Worm (Caenorhabditis elegans) whole organism, mixed stage, embryonic: Measurements from ENCODE around the gene C49C3.10.
"Not testable (repeated sequence)": the region's sequence is repeated elsewhere in the genome, so short reads cannot be mapped to it uniquely, and the experiment has no call there.

Experiments used
- bed-3 ChIP-seq: fragments of 200-800 bp; sonication (Bioruptor generic); optimal IDR thresholded peaks from 3 replicates; lab custom pipeline; 2018; ENCODE audit warnings: mild to moderate bottlenecking, missing genetic modification characterization, moderate library complexity, missing compliant biosample characterization
- blmp-1 ChIP-seq: fragments of 150-350 bp; optimal IDR thresholded peaks from 2 replicates; lab custom pipeline; 2014; ENCODE audit warnings: missing biosample characterization, missing genetic modification characterization
- ceh-39 ChIP-seq: fragments of 150-350 bp; optimal IDR thresholded peaks from 2 replicates; lab custom pipeline; 2014; ENCODE audit warnings: missing biosample characterization, missing genetic modification characterization
- ceh-43 ChIP-seq: fragments of 200-800 bp; sonication (Bioruptor generic); optimal IDR thresholded peaks from 2 replicates; lab custom pipeline; 2018; ENCODE audit warnings: mild to moderate bottlenecking, missing genetic modification characterization, moderate library complexity, missing compliant biosample characterization
- ceh-83 ChIP-seq: fragments of 200-800 bp; sonication (Bioruptor generic); optimal IDR thresholded peaks from 2 replicates; lab custom pipeline; 2018; ENCODE audit warnings: mild to moderate bottlenecking, missing genetic modification characterization, missing compliant biosample characterization
- ces-1 ChIP-seq: fragments of 150-350 bp; optimal IDR thresholded peaks from 2 replicates; lab custom pipeline; 2014; ENCODE audit warnings: missing biosample characterization, missing genetic modification reagents, missing genetic modification characterization
- cnd-1 ChIP-seq: fragments of 200-800 bp; sonication (Bioruptor generic); optimal IDR thresholded peaks from 2 replicates; lab custom pipeline; 2018; ENCODE audit warnings: mild to moderate bottlenecking, missing genetic modification characterization, missing compliant biosample characterization
- drap-1 ChIP-seq: fragments of 200-800 bp; sonication (Bioruptor generic); optimal IDR thresholded peaks from 3 replicates; lab custom pipeline; 2018; ENCODE audit warnings: mild to moderate bottlenecking, missing genetic modification characterization, missing compliant biosample characterization
- elt-1 ChIP-seq: sonication (generic microtip); optimal IDR thresholded peaks from 2 replicates; lab custom pipeline; 2017; ENCODE audit warnings: missing genetic modification characterization, mild to moderate bottlenecking, missing compliant biosample characterization, antibody characterized with exemption, moderate library complexity, borderline replicate concordance; ENCODE audit not compliant: insufficient read depth
- elt-3 ChIP-seq: fragments of 150-350 bp; optimal IDR thresholded peaks from 2 replicates; lab custom pipeline; 2014; ENCODE audit warnings: missing biosample characterization, missing genetic modification characterization
- flh-1 ChIP-seq: fragments of 200-800 bp; sonication (Bioruptor generic); optimal IDR thresholded peaks from 2 replicates; lab custom pipeline; 2018; ENCODE audit warnings: mild to moderate bottlenecking, missing genetic modification characterization, moderate library complexity, missing compliant biosample characterization
- ham-2 ChIP-seq: fragments of 200-800 bp; sonication (Bioruptor generic); optimal IDR thresholded peaks from 2 replicates; lab custom pipeline; 2018; ENCODE audit warnings: mild to moderate bottlenecking, missing genetic modification characterization, missing compliant biosample characterization
- hlh-1 ChIP-seq: fragments of 150-350 bp; optimal IDR thresholded peaks from 2 replicates; lab custom pipeline; 2014; ENCODE audit warnings: missing biosample characterization, missing genetic modification reagents, missing genetic modification characterization
- lin-13 ChIP-seq: fragments of 150-350 bp; optimal IDR thresholded peaks from 2 replicates; lab custom pipeline; 2014; ENCODE audit warnings: missing biosample characterization, missing genetic modification characterization
- lin-32 ChIP-seq: fragments of 200-800 bp; sonication (Bioruptor generic); optimal IDR thresholded peaks from 2 replicates; lab custom pipeline; 2018; ENCODE audit warnings: mild to moderate bottlenecking, missing genetic modification characterization, missing compliant biosample characterization
- mab-5 ChIP-seq: fragments of 150-350 bp; optimal IDR thresholded peaks from 2 replicates; lab custom pipeline; 2014; ENCODE audit warnings: missing biosample characterization, missing genetic modification characterization
- mep-1 ChIP-seq: fragments of 150-350 bp; optimal IDR thresholded peaks from 2 replicates; lab custom pipeline; 2017; ENCODE audit warnings: missing biosample characterization, missing genetic modification reagents, missing genetic modification characterization, inconsistent platforms
- mls-2 ChIP-seq: sonication (generic microtip); optimal IDR thresholded peaks from 2 replicates; lab custom pipeline; 2016; ENCODE audit warnings: mild to moderate bottlenecking, missing genetic modification characterization, moderate library complexity, missing compliant biosample characterization
- nhr-12 ChIP-seq: fragments of 150-350 bp; optimal IDR thresholded peaks from 2 replicates; lab custom pipeline; 2014; ENCODE audit warnings: missing biosample characterization, missing genetic modification characterization
- nhr-2 ChIP-seq: fragments of 150-350 bp; optimal IDR thresholded peaks from 2 replicates; lab custom pipeline; 2014; ENCODE audit warnings: missing biosample characterization, missing genetic modification characterization
- nhr-237 ChIP-seq: fragments of 150-350 bp; optimal IDR thresholded peaks from 2 replicates; lab custom pipeline; 2014; ENCODE audit warnings: missing biosample characterization, missing genetic modification characterization
- nhr-28 ChIP-seq: fragments of 150-350 bp; optimal IDR thresholded peaks from 2 replicates; lab custom pipeline; 2014; ENCODE audit warnings: missing biosample characterization, missing genetic modification characterization
- nhr-76 ChIP-seq: sonication (generic microtip); optimal IDR thresholded peaks from 2 replicates; lab custom pipeline; 2017; ENCODE audit warnings: missing biosample characterization, missing genetic modification characterization
- snpc-4 ChIP-seq: fragments of 150-350 bp; optimal IDR thresholded peaks from 2 replicates; lab custom pipeline; 2014; ENCODE audit warnings: missing biosample characterization, missing genetic modification characterization
- tbx-8 ChIP-seq: fragments of 200-800 bp; sonication (Bioruptor generic); optimal IDR thresholded peaks from 2 replicates; lab custom pipeline; 2018; ENCODE audit warnings: mild to moderate bottlenecking, missing genetic modification characterization, moderate library complexity, missing compliant biosample characterization
- unc-120 ChIP-seq: sonication (generic microtip); optimal IDR thresholded peaks from 2 replicates; lab custom pipeline; 2017; ENCODE audit warnings: missing genetic modification characterization, missing compliant biosample characterization; ENCODE audit not compliant: poor library complexity, severe bottlenecking
- unc-39 ChIP-seq: fragments of 150-350 bp; optimal IDR thresholded peaks from 2 replicates; lab custom pipeline; 2014; ENCODE audit warnings: missing biosample characterization, missing genetic modification characterization
- unc-62 ChIP-seq: fragments of 150-350 bp; optimal IDR thresholded peaks from 2 replicates; lab custom pipeline; 2014; ENCODE audit warnings: missing biosample characterization, missing genetic modification reagents, missing genetic modification characterization
- zip-8 ChIP-seq: fragments of 150-350 bp; optimal IDR thresholded peaks from 2 replicates; lab custom pipeline; 2014; ENCODE audit warnings: missing biosample characterization, missing genetic modification characterization
- ztf-11 ChIP-seq: fragments of 150-350 bp; optimal IDR thresholded peaks from 2 replicates; lab custom pipeline; 2014; ENCODE audit warnings: missing biosample characterization, missing genetic modification characterization

Gene C49C3.10

DNA sequence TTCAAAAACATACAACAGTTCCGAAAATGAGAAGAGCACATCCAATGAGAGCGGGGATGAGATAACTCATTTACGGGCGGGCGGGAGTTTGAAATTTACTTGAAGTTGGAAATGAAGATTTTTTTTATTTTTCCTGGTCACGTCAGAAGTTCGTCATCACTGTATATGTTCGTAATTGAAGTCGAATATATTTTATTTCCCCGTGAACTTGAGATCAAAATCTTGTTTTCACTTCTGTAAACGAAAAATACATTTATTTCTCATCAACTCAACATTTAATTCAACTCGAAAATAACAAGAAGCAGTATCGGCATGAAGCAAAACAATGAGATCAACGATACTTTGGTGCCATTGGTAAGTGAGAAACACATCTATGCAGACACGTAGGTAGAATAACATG is 22.4 kb downstream of the C49C3.10 start, which contains the start of gene C49C3.20:
C49C3.20 (minus strand) TSS at position 101 of the 400 bp plus-strand sequence.
- TF ChIP-seq mls-2 (tag; lab: Kevin White, UChicago): no peak
- no peak for TF ChIP-seq nhr-12
- no peak for TF ChIP-seq bed-3 (GFP tag; lab: Kevin White, UChicago)
- no peak for TF ChIP-seq zip-8 (tag; lab: Kevin White, UChicago)
- no peak for TF ChIP-seq blmp-1 (tag; lab: Kevin White, UChicago)
- TF ChIP-seq nhr-237 (tag; lab: Kevin White, UChicago): no peak
- no peak for TF ChIP-seq flh-1
- no peak for TF ChIP-seq elt-3 (tag; lab: Kevin White, UChicago)
- TF ChIP-seq nhr-28 (tag; lab: Kevin White, UChicago): no peak
- TF ChIP-seq ceh-83 (GFP tag; lab: Kevin White, UChicago): no peak
- TF ChIP-seq unc-39: no peak
- TF ChIP-seq nhr-76 (tag; lab: Kevin White, UChicago): no peak
- no peak for TF ChIP-seq unc-120 (tag; lab: Kevin White, UChicago)
- TF ChIP-seq ztf-11: no peak
- TF ChIP-seq lin-32: no peak

- TF ChIP-seq ceh-83 (GFP tag; lab: Kevin White, UChicago) (no peak), mab-5 (no peak), unc-39 (no peak), elt-1 (no peak), lin-13 (tag; lab: Kevin White, UChicago) (no peak), blmp-1 (tag; lab: Kevin White, UChicago) (no peak), ceh-43 (GFP tag; lab: Kevin White, UChicago) (no peak), mls-2 (tag; lab: Kevin White, UChicago) (no peak), ztf-11 (no peak), nhr-2 (tag; lab: Kevin White, UChicago) (no peak), nhr-76 (tag; lab: Kevin White, UChicago) (no peak), bed-3 (GFP tag; lab: Kevin White, UChicago) (no peak), ces-1 (GFP tag; lab: Kevin White, UChicago) (no peak), cnd-1 (tag; lab: Kevin White, UChicago) (no peak), mep-1 (no peak)
- TF ChIP-seq, all 35 proteins: peak for 0
Observed at ce11 chrIV:17311842-17312241, 26.9 kb downstream of the C49C3.10 start, which contains the start of gene snf-9. Gene snf-9, plus strand, starts transcription at chrIV:17312142.

DNA sequence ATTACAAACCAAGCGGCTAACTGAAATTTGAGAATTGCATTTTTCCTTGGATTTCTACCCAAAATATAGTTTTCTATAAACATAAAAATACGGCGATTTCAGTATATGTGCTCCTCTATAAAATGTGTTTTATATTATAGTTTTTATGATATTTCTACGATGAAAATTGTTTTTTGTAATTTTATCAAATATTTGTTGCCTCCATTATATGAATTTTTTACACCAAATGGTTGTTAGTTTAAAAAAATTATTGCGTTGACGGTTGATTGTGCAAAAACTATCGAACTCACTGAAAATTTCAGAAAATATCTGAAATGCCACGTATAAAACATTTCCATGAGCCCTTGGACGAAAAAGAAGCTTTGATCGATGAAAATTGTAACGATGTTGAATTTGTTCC is 30.6 kb downstream of the C49C3.10 start, which contains the start of gene T28F3.9:
T28F3.9 (plus strand) TSS at position 301 of the 400 bp plus-strand sequence.
- no peak for TF ChIP-seq tbx-8 (GFP tag; lab: Kevin White, UChicago)
- TF ChIP-seq, all 35 proteins: peak for 0

DNA sequence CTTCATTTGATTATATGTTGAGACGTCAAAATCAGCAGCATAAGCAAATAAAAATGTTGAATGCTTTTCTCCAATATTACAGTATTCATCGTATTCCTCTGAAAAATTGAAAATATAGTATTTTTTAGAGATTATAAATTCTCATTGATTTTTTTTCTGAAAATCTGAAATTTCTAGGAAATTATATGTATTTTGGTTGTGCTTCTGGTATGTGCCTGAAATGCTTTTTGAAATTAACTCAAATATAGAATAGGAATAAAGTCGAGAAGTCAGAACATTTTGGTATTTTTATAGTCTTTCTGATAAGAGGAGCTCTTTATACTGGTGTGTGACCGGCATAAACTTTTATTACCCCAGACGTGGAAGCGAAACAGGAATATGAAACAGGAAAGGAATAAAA is 31.5 kb downstream of the C49C3.10 start, which contains the start of gene T28F3.8:
T28F3.8 (minus strand) TSS at position 101 of the 400 bp plus-strand sequence.
- not testable (repeated sequence) for TF ChIP-seq bed-3 (GFP tag; lab: Kevin White, UChicago); nhr-237 (tag; lab: Kevin White, UChicago); snpc-4
- TF ChIP-seq, all 35 proteins: peak for 0; not testable (repeated sequence) for 35

DNA sequence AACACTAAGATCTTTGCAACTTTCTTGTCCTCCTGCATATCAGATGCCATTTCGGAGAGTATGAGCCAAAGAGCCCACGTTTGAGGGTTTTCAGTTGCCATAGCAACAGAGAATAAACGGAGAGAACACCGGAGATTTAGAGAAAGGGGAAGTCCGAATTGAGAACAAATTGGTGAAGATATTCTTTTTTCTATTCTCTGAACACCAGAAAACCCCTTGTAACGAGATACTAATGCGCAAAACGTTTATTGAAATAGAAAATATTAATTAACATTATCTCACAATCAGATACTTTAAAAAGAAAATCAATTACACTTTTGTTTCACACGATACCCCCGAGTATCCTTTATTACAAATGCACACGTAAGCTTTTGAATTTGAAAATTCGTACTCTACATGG is 36.8 kb downstream of the C49C3.10 start, which contains the start of gene ifta-2:
ifta-2 (minus strand) TSS at position 101 of the 400 bp plus-strand sequence.
- TF ChIP-seq ham-2 (GFP tag; lab: Kevin White, UChicago) (no peak), lin-32 (no peak), blmp-1 (tag; lab: Kevin White, UChicago) (no peak), unc-62 (no peak), ceh-43 (GFP tag; lab: Kevin White, UChicago) (no peak), cnd-1 (tag; lab: Kevin White, UChicago) (no peak), unc-39 (no peak), ztf-11 (no peak), ceh-39 (tag; lab: Kevin White, UChicago) (no peak), mep-1 (no peak), unc-120 (tag; lab: Kevin White, UChicago) (no peak), nhr-76 (tag; lab: Kevin White, UChicago) (no peak), hlh-1 (tag; lab: Kevin White, UChicago) (no peak), nhr-12 (no peak), flh-1 (no peak), tbx-8 (GFP tag; lab: Kevin White, UChicago) (no peak)
- TF ChIP-seq, all 35 proteins: peak for 0

- no peak for TF ChIP-seq elt-1
- no peak for TF ChIP-seq drap-1 (GFP tag; lab: Kevin White, UChicago)
- TF ChIP-seq bed-3 (GFP tag; lab: Kevin White, UChicago): no peak
- no peak for TF ChIP-seq snpc-4
- no peak for TF ChIP-seq nhr-2 (tag; lab: Kevin White, UChicago)
- no peak for TF ChIP-seq hlh-1 (tag; lab: Kevin White, UChicago)
- TF ChIP-seq elt-3 (tag; lab: Kevin White, UChicago): no peak
- no peak for TF ChIP-seq mls-2 (tag; lab: Kevin White, UChicago)
- no peak for TF ChIP-seq unc-120 (tag; lab: Kevin White, UChicago)
- no peak for TF ChIP-seq mab-5
Observed at ce11 chrIV:17294489-17294888, 44.3 kb downstream of the C49C3.10 start, which contains the start of gene T28F3.5. Gene T28F3.5, plus strand, starts transcription at chrIV:17294789.
